Fruit fly (Drosophila melanogaster) whole organism, pupa: ENCODE data around the gene Edc3.

ENCODE experiments used
- CG10348 ChIP-seq: fragments of 200-800 bp; sonication (Bioruptor generic); IDR thresholded peaks from 2 replicates; pipeline ENCODE4 v1.3.6; 2022; ENCODE audit warnings: missing biosample characterization, missing genetic modification characterization
- CG13204 ChIP-seq: fragments of 200-800 bp; sonication (Bioruptor generic); optimal IDR thresholded peaks from 2 replicates; lab custom pipeline; 2018; ENCODE audit warnings: missing biosample characterization, mild to moderate bottlenecking, missing genetic modification characterization, moderate library complexity
- CG14655 ChIP-seq: fragments of 200-800 bp; sonication (Bioruptor generic); optimal IDR thresholded peaks from 3 replicates; lab custom pipeline; 2017; ENCODE audit warnings: mild to moderate bottlenecking, missing biosample characterization, missing genetic modification reagents, missing genetic modification characterization
- CG17806 ChIP-seq: fragments of 200-800 bp; sonication (Bioruptor generic); optimal IDR thresholded peaks from 2 replicates; lab custom pipeline; 2018; ENCODE audit warnings: missing biosample characterization, mild to moderate bottlenecking, missing genetic modification characterization, moderate library complexity
- CG32121 ChIP-seq: fragments of 200-800 bp; sonication (Bioruptor generic); IDR thresholded peaks from 2 replicates; pipeline ENCODE4 v1.3.6; 2022; ENCODE audit warnings: missing biosample characterization, missing genetic modification characterization
- CG34367 ChIP-seq: fragments of 200-800 bp; sonication (Bioruptor generic); optimal IDR thresholded peaks from 2 replicates; lab custom pipeline; 2018; ENCODE audit warnings: missing biosample characterization, mild to moderate bottlenecking, missing genetic modification characterization
- CG4496 ChIP-seq: fragments of 200-800 bp; sonication (Bioruptor generic); IDR thresholded peaks from 3 replicates; pipeline ENCODE4 v1.3.6; 2022; ENCODE audit warnings: missing biosample characterization, missing genetic modification characterization
- CG9948 ChIP-seq: fragments of 200-800 bp; sonication (Bioruptor generic); optimal IDR thresholded peaks from 2 replicates; lab custom pipeline; 2018; ENCODE audit warnings: missing biosample characterization, mild to moderate bottlenecking, missing genetic modification characterization, moderate library complexity
- EcR ChIP-seq: fragments of 200-800 bp; sonication (Bioruptor generic); optimal IDR thresholded peaks from 3 replicates; lab custom pipeline; 2019; ENCODE audit warnings: missing biosample characterization, missing genetic modification characterization, mild to moderate bottlenecking, moderate library complexity, missing genetic modification reagents
- Pif1B ChIP-seq: fragments of 200-800 bp; sonication (Bioruptor generic); optimal IDR thresholded peaks from 3 replicates; lab custom pipeline; 2016; ENCODE audit warnings: missing biosample characterization, missing genetic modification characterization
- Snoo ChIP-seq: fragments of 200-800 bp; sonication (Bioruptor generic); optimal IDR thresholded peaks from 3 replicates; lab custom pipeline; 2017; ENCODE audit warnings: missing biosample characterization, mild to moderate bottlenecking, missing genetic modification characterization, inconsistent platforms
- rn ChIP-seq: fragments of 200-800 bp; sonication (Bioruptor generic); IDR thresholded peaks from 2 replicates; pipeline ENCODE4 v1.3.6; 2022; ENCODE audit warnings: missing biosample characterization, missing genetic modification characterization

DNA sequence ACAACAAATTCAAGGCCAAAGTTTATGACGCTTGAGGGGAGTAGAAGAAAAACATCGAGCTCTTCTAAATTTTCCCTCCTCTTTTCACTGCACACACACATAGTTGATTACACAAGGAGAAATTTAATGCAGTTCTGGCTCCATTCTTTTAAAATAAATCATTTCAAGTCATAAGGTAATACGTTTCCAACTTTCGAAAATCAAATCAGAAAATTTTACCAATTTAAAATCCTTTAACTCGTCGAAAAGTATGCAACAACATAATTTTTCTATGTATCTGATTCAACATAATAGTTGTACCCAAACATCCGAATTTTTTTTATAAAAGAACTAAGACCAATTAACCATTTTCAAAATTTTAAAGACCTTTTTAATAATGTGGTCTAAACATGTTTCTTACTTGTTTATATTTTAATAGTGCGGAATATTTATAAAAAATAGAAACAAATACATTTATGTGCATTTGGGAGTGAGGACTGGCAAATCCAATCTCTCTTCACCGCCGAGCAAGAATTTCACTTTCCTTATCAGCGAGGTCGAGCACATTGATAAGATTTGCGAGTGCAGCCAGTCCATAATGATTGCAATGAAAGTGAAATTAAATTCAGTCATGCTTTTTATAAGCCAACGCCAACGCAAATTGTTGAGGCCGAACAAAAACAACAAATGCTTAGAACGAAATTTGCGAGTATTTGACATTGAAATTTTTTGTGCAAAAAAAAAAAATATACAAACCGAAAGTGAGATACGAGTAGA, 23.5 kb downstream of the Edc3 start:
- no peak for TF ChIP-seq CG34367 (tag; lab: Kevin White, UChicago)
- peak; percentile 42 for TF ChIP-seq Snoo
- no peak for TF ChIP-seq EcR (GFP tag; lab: Kevin White, UChicago)
- TF ChIP-seq CG4496 (GFP tag; lab: Robert Waterston, UW): peak; percentile 37; the same call in 1 of the 3 replicates
- no peak for TF ChIP-seq rn (GFP tag; lab: Robert Waterston, UW)
- no peak for TF ChIP-seq CG10348 (GFP tag; lab: Robert Waterston, UW)
- TF ChIP-seq CG14655 (GFP tag; lab: Kevin White, UChicago): peak; percentile 69
- no peak for TF ChIP-seq CG13204 (GFP tag; lab: Kevin White, UChicago)
- 0 out of 2 replicates have a peak, but pooled peaks have one; percentile 30 for TF ChIP-seq CG32121 (GFP tag; lab: Robert Waterston, UW)
- TF ChIP-seq CG17806 (tag; lab: Kevin White, UChicago): peak; percentile 41
- TF ChIP-seq CG9948: peak; percentile 31
- TF ChIP-seq Pif1B (GFP tag; lab: Kevin White, UChicago): no peak
